Worm (Caenorhabditis elegans) whole organism, late embryonic: ENCODE measurements around the gene nrde-4.

Experiments
- C08G9.2 ChIP-seq: sonication (generic microtip); optimal IDR thresholded peaks from 2 replicates; lab custom pipeline; 2016; ENCODE audit warnings: mild to moderate bottlenecking, missing genetic modification characterization, moderate library complexity, missing compliant biosample characterization
- C38D4.7 ChIP-seq: fragments of 200-800 bp; sonication (Bioruptor generic); optimal IDR thresholded peaks from 2 replicates; lab custom pipeline; 2018; ENCODE audit warnings: mild to moderate bottlenecking, missing genetic modification characterization, moderate library complexity, missing compliant biosample characterization
- F13H6.1 ChIP-seq: sonication (generic microtip); optimal IDR thresholded peaks from 2 replicates; lab custom pipeline; 2016; ENCODE audit warnings: missing genetic modification characterization, missing compliant biosample characterization
- K02D7.2 ChIP-seq: sonication (generic microtip); optimal IDR thresholded peaks from 2 replicates; lab custom pipeline; 2017; ENCODE audit warnings: mild to moderate bottlenecking, missing genetic modification characterization, missing compliant biosample characterization
- ceh-14 ChIP-seq: sonication (generic microtip); optimal IDR thresholded peaks from 2 replicates; lab custom pipeline; 2016; ENCODE audit warnings: missing genotype, missing genetic modification characterization, missing compliant biosample characterization
- ceh-18 ChIP-seq: sonication (generic microtip); optimal IDR thresholded peaks from 2 replicates; lab custom pipeline; 2016; ENCODE audit warnings: missing genetic modification characterization, missing compliant biosample characterization
- ceh-24 ChIP-seq: sonication (generic microtip); optimal IDR thresholded peaks from 2 replicates; lab custom pipeline; 2016; ENCODE audit warnings: mild to moderate bottlenecking, missing genetic modification characterization, missing compliant biosample characterization
- ceh-30 ChIP-seq: fragments of 150-350 bp; optimal IDR thresholded peaks from 2 replicates; lab custom pipeline; 2014; ENCODE audit warnings: missing biosample characterization, missing genetic modification characterization
- ceh-31 ChIP-seq: sonication (generic microtip); optimal IDR thresholded peaks from 2 replicates; lab custom pipeline; 2016; ENCODE audit warnings: missing genetic modification characterization, missing compliant biosample characterization
- ceh-34 ChIP-seq: sonication (generic microtip); optimal IDR thresholded peaks from 2 replicates; lab custom pipeline; 2016; ENCODE audit warnings: mild to moderate bottlenecking, missing genetic modification characterization, missing compliant biosample characterization
- ceh-45 ChIP-seq: fragments of 200-800 bp; sonication (Bioruptor generic); IDR thresholded peaks from 2 replicates; pipeline ENCODE4 v1.3.6; 2022; ENCODE audit warnings: missing genetic modification reagents, missing genetic modification characterization, missing compliant biosample characterization
- elt-2 ChIP-seq: sonication (generic microtip); optimal IDR thresholded peaks from 2 replicates; lab custom pipeline; 2016; ENCODE audit warnings: missing genetic modification reagents, missing genetic modification characterization, missing compliant biosample characterization
- elt-4 ChIP-seq: sonication (generic microtip); optimal IDR thresholded peaks from 2 replicates; lab custom pipeline; 2016; ENCODE audit warnings: missing genetic modification characterization, missing compliant biosample characterization
- fax-1 ChIP-seq: sonication (generic microtip); optimal IDR thresholded peaks from 2 replicates; lab custom pipeline; 2016; ENCODE audit warnings: missing genotype, missing genetic modification characterization, missing compliant biosample characterization
- gmeb-2 ChIP-seq: sonication (generic microtip); optimal IDR thresholded peaks from 2 replicates; lab custom pipeline; 2016; ENCODE audit warnings: missing genetic modification characterization, inconsistent platforms, missing compliant biosample characterization
- lim-6 ChIP-seq: sonication (generic microtip); optimal IDR thresholded peaks from 2 replicates; lab custom pipeline; 2016; ENCODE audit warnings: missing genetic modification characterization, missing compliant biosample characterization
- lin-11 ChIP-seq: fragments of 200-800 bp; sonication (Bioruptor generic); optimal IDR thresholded peaks from 2 replicates; lab custom pipeline; 2018; ENCODE audit warnings: mild to moderate bottlenecking, missing genetic modification characterization, missing compliant biosample characterization
- pag-3 ChIP-seq: sonication (generic microtip); optimal IDR thresholded peaks from 2 replicates; lab custom pipeline; 2016; ENCODE audit warnings: missing compliant biosample characterization, missing genetic modification characterization, borderline replicate concordance
- pat-9 ChIP-seq: fragments of 200-800 bp; sonication (Bioruptor generic); optimal IDR thresholded peaks from 2 replicates; lab custom pipeline; 2018; ENCODE audit warnings: mild to moderate bottlenecking, missing genetic modification characterization, moderate library complexity, missing compliant biosample characterization
- pax-1 ChIP-seq: fragments of 150-350 bp; optimal IDR thresholded peaks from 2 replicates; lab custom pipeline; 2014; ENCODE audit warnings: missing biosample characterization, missing genetic modification characterization
- pha-2 ChIP-seq: sonication (generic microtip); optimal IDR thresholded peaks from 2 replicates; lab custom pipeline; 2017; ENCODE audit warnings: mild to moderate bottlenecking, missing genetic modification characterization, missing compliant biosample characterization
- pqm-1 ChIP-seq: sonication (generic microtip); optimal IDR thresholded peaks from 2 replicates; lab custom pipeline; 2016; ENCODE audit warnings: missing genetic modification characterization, missing compliant biosample characterization
- pros-1 ChIP-seq: fragments of 150-350 bp; optimal IDR thresholded peaks from 2 replicates; lab custom pipeline; 2014; ENCODE audit warnings: missing biosample characterization, missing genetic modification reagents, missing genetic modification characterization
- rnt-1 ChIP-seq: sonication (generic microtip); optimal IDR thresholded peaks from 2 replicates; lab custom pipeline; 2016; ENCODE audit warnings: missing genetic modification characterization, missing compliant biosample characterization
- tbx-2 ChIP-seq: sonication (generic microtip); optimal IDR thresholded peaks from 2 replicates; lab custom pipeline; 2016; ENCODE audit warnings: missing genetic modification characterization, missing compliant biosample characterization
- ttx-3 ChIP-seq: sonication (generic microtip); optimal IDR thresholded peaks from 2 replicates; lab custom pipeline; 2016; ENCODE audit warnings: missing genetic modification reagents, missing genetic modification characterization, missing compliant biosample characterization
- unc-3 ChIP-seq, 2 experiments: fragments of 200-800 bp in 1 of 2; sonication (Bioruptor generic) in 1 of 2; sonication (generic microtip) in 1 of 2; conservative IDR thresholded peaks in 1 of 2; optimal IDR thresholded peaks in 1 of 2; 2 replicates each; pipeline versions ENCODE4 v1.3.6 to Lab custom; 2016 to 2022; ENCODE audit warnings: missing compliant biosample characterization in 2 of 2, missing genetic modification characterization in 2 of 2, missing genetic modification reagents in 1 of 2
- unc-42 ChIP-seq: sonication (generic microtip); optimal IDR thresholded peaks from 2 replicates; lab custom pipeline; 2016; ENCODE audit warnings: missing genotype, missing genetic modification characterization, missing compliant biosample characterization
- unc-86 ChIP-seq: sonication (generic microtip); optimal IDR thresholded peaks from 2 replicates; lab custom pipeline; 2016; ENCODE audit warnings: missing genetic modification characterization, missing compliant biosample characterization

The nrde-4 gene

ce11 chrIV:7663006-7663405 is 8.9 kb upstream of the nrde-4 start:
- peak; percentile 58; the same call in 1 of the 2 replicates for TF ChIP-seq unc-3 (GFP tag; conservative IDR thresholded peaks at IDR 0.05; lab: Robert Waterston, UW)
- TF ChIP-seq unc-3 (tag; optimal IDR thresholded peaks at IDR 0.05; lab: Kevin White, UChicago), result peak; percentile 93
- TF ChIP-seq ceh-34 (tag; lab: Kevin White, UChicago), result no peak
- no peak for TF ChIP-seq elt-2 (tag; lab: Kevin White, UChicago)
- no peak for TF ChIP-seq pros-1
- no peak for TF ChIP-seq ceh-24 (tag; lab: Kevin White, UChicago)
- peak; percentile 74 for TF ChIP-seq unc-42 (tag; lab: Kevin White, UChicago)
- TF ChIP-seq ceh-14 (tag; lab: Kevin White, UChicago), result no peak
- no peak for TF ChIP-seq pat-9 (tag; lab: Kevin White, UChicago)
- peak; percentile 5 for TF ChIP-seq ceh-31 (tag; lab: Kevin White, UChicago)
- TF ChIP-seq C38D4.7 (GFP tag; lab: Kevin White, UChicago), result no peak

- TF ChIP-seq unc-42 (tag; lab: Kevin White, UChicago), result peak; percentile 27
- TF ChIP-seq gmeb-2, result no peak
Measured at ce11 chrIV:7661569-7661968, 7.5 kb upstream of the nrde-4 start.

- TF ChIP-seq rnt-1 (tag; lab: Kevin White, UChicago) (peak; percentile 35), lim-6 (tag; lab: Kevin White, UChicago) (no peak)
Measured at ce11 chrIV:7659481-7659880, 5.4 kb upstream of the nrde-4 start.

- TF ChIP-seq pqm-1 (tag; lab: Kevin White, UChicago) (no peak), lin-11 (no peak), C08G9.2 (peak; percentile 56), unc-86 (tag; lab: Kevin White, UChicago) (no peak), ceh-18 (tag; lab: Kevin White, UChicago) (peak; percentile 19), lim-6 (tag; lab: Kevin White, UChicago) (no peak), pax-1 (tag; lab: Kevin White, UChicago) (no peak)
Measured at ce11 chrIV:7658589-7658988, 4.5 kb upstream of the nrde-4 start, which contains the start of gene C08G9.1. Gene C08G9.1, plus strand, starts transcription at chrIV:7658763.

- TF ChIP-seq K02D7.2 (no peak), elt-2 (tag; lab: Kevin White, UChicago) (peak; percentile 45), elt-4 (tag; lab: Kevin White, UChicago) (no peak), unc-3 (GFP tag; conservative IDR thresholded peaks at IDR 0.05; lab: Robert Waterston, UW) (no peak), unc-3 (tag; optimal IDR thresholded peaks at IDR 0.05; lab: Kevin White, UChicago) (no peak), pag-3 (tag; lab: Kevin White, UChicago) (no peak), ceh-14 (tag; lab: Kevin White, UChicago) (no peak), ttx-3 (tag; lab: Kevin White, UChicago) (no peak)
Measured at ce11 chrIV:7653198-7653597, 864 bp downstream of the nrde-4 start.

ce11 chrIV:7651120-7651519 is 2.9 kb downstream of the nrde-4 start, which contains the start of gene cima-1:
Gene cima-1, plus strand, starts transcription at chrIV:7651459.
- TF ChIP-seq tbx-2 (tag; lab: Kevin White, UChicago), result no peak
- no peak for TF ChIP-seq elt-4 (tag; lab: Kevin White, UChicago)
- no peak for TF ChIP-seq fax-1 (tag; lab: Kevin White, UChicago)
- TF ChIP-seq ceh-18 (tag; lab: Kevin White, UChicago), result no peak
- TF ChIP-seq ceh-30 (tag; lab: Kevin White, UChicago), result no peak
- no peak for TF ChIP-seq unc-3 (GFP tag; conservative IDR thresholded peaks at IDR 0.05; lab: Robert Waterston, UW)
- TF ChIP-seq unc-3 (tag; optimal IDR thresholded peaks at IDR 0.05; lab: Kevin White, UChicago), result no peak
- TF ChIP-seq ceh-45 (GFP tag; lab: Robert Waterston, UW), result no peak
- no peak for TF ChIP-seq pha-2 (tag; lab: Kevin White, UChicago)
- TF ChIP-seq F13H6.1 (tag; lab: Kevin White, UChicago), result no peak
- no peak for TF ChIP-seq K02D7.2
